Fruit fly (Drosophila melanogaster) whole organism, embryonic: ENCODE measurements around the gene CG1273.

Experiments
- Blimp-1 ChIP-seq: fragments of 200-800 bp; sonication (Bioruptor generic); optimal IDR thresholded peaks from 3 replicates; lab custom pipeline; 2018; ENCODE audit warnings: missing biosample characterization, missing genetic modification characterization, mild to moderate bottlenecking, moderate library complexity, missing genetic modification reagents
- CG10462 ChIP-seq: fragments of 200-800 bp; sonication (Bioruptor generic); optimal IDR thresholded peaks from 2 replicates; lab custom pipeline; 2016; ENCODE audit warnings: missing biosample characterization, missing genetic modification characterization
- CG13123 ChIP-seq: fragments of 200-800 bp; sonication (Bioruptor generic); optimal IDR thresholded peaks from 2 replicates; lab custom pipeline; 2016; ENCODE audit warnings: missing biosample characterization, missing genetic modification characterization
- CG15011 ChIP-seq: fragments of 200-800 bp; sonication (Bioruptor generic); optimal IDR thresholded peaks from 3 replicates; lab custom pipeline; 2018; ENCODE audit warnings: missing biosample characterization, mild to moderate bottlenecking, missing genetic modification characterization
- CG15269 ChIP-seq: fragments of 200-800 bp; sonication (Bioruptor generic); optimal IDR thresholded peaks from 2 replicates; lab custom pipeline; 2018; ENCODE audit warnings: missing biosample characterization, mild to moderate bottlenecking, missing genetic modification characterization, moderate library complexity
- CG30020 ChIP-seq: fragments of 200-800 bp; optimal IDR thresholded peaks from 2 replicates; lab custom pipeline; 2019; ENCODE audit warnings: missing biosample characterization, mild to moderate bottlenecking, missing genetic modification characterization, moderate library complexity
- ci ChIP-seq: fragments of 200-800 bp; sonication (Bioruptor generic); IDR thresholded peaks from 3 replicates; pipeline ENCODE4 v1.3.6; 2022; ENCODE audit warnings: missing biosample characterization, missing genetic modification characterization
- dimm ChIP-seq: fragments of 200-800 bp; sonication (Bioruptor generic); IDR thresholded peaks from 2 replicates; pipeline ENCODE4 v1.3.6; 2022; ENCODE audit warnings: missing biosample characterization, missing genetic modification characterization
- mam ChIP-seq: fragments of 200-800 bp; sonication (Bioruptor generic); optimal IDR thresholded peaks from 3 replicates; lab custom pipeline; 2016; ENCODE audit warnings: missing biosample characterization, missing genetic modification characterization

- TF ChIP-seq mam (GFP tag; lab: Kevin White, UChicago) (no peak), CG30020 (tag; lab: Kevin White, UChicago) (no peak), dimm (GFP tag; lab: Robert Waterston, UW) (no peak), CG13123 (GFP tag; lab: Kevin White, UChicago) (no peak), ci (GFP tag; lab: Robert Waterston, UW) (no peak), Blimp-1 (GFP tag; lab: Kevin White, UChicago) (no peak), CG15269 (tag; lab: Kevin White, UChicago) (no peak), CG15011 (GFP tag; lab: Kevin White, UChicago) (no peak), CG10462 (GFP tag; lab: Kevin White, UChicago) (no peak)
Measured at dm6 chr3L:4267403-4267802, 3.9 kb downstream of the CG1273 start, which contains the start of gene CG33764.
